Fruit fly (Drosophila melanogaster): ENCODE results near the gene CG11327.

The CG11327 gene

DNA sequence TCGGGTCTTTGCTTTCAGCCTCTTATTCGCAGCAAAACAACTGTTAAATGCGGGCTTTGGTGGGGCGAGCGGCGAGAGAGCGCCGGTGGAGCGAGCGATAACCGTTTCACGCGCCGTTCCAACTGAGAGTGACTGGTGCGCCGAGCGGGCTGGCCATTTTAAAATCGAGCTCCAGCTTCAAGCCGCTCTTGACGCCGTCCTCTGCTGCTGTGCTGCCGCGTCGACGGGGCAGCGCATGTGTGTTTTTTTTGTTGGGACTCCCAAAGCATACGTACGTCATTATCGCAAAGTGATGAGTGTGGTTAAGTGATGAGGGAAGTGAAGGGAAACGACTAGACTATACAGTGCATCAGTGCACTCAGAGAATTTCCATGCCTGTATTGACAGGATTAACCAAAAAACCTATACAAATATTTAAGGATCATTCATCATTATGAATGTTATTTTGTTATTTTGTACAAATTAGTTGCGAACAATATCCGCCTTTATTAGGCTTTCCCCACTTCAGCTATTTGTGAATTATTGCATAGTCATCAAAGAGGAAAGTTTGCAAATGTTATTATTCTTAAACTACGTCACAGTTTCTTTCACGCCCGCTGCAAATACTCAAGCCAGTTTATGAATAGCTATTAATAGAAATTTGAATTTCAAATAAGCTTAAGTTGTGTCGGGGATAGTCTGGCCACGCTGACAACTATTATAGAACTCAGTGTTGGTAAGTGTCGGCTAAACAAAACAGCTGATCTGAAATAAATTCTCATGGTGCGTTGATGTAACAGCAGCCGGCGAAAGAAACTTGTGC lies 13.1 kb downstream of the CG11327 start, which contains the start of gene Spn27A (continued):
- TF ChIP-seq chif (GFP tag; optimal IDR thresholded peaks at IDR 0.05) (peak in 1 of 2 experiments; percentile 56), p53 (GFP tag; optimal IDR thresholded peaks at IDR 0.05) (peak; percentile 58), B-H2 (GFP tag; optimal IDR thresholded peaks at IDR 0.05) (peak; percentile 78), CG12769 (tag; optimal IDR thresholded peaks at IDR 0.05) (peak; percentile 3), ash1 (GFP tag; optimal IDR thresholded peaks at IDR 0.05) (no peak), CG34224 (GFP tag; IDR thresholded peaks at IDR 0.05; ENCODE audit: partially characterized antibody) (peak; percentile 37; the same call in 2 of the 3 replicates), yki (optimal IDR thresholded peaks at IDR 0.05) (no peak), dan (GFP tag; IDR thresholded peaks at IDR 0.05) (no peak), CG8290 (GFP tag; optimal IDR thresholded peaks at IDR 0.05) (peak; percentile 34), CG8290 (tag; optimal IDR thresholded peaks at IDR 0.05) (peak in 1 of 2 experiments; percentile 55), gro (GFP tag; optimal IDR thresholded peaks at IDR 0.05) (peak; percentile 58), CG18764 (GFP tag; optimal IDR thresholded peaks at IDR 0.05) (peak; percentile 35), MESR4 (GFP tag; optimal IDR thresholded peaks at IDR 0.05) (peak; percentile 11), ewg (GFP tag; optimal IDR thresholded peaks at IDR 0.05) (peak; percentile 33), Dip3 (GFP tag; optimal IDR thresholded peaks at IDR 0.05) (peak; percentile 59), lmd (GFP tag; IDR thresholded peaks at IDR 0.05) (peak; percentile 29; the same call in 1 of the 2 replicates), Dfd (GFP tag; optimal IDR thresholded peaks at IDR 0.05) (no peak), CG9876 (GFP tag; optimal IDR thresholded peaks at IDR 0.05) (no peak), CG3847 (GFP tag; IDR thresholded peaks at IDR 0.05) (peak; percentile 41), usp (GFP tag; optimal IDR thresholded peaks at IDR 0.05) (no peak), CG4424 (GFP tag; optimal IDR thresholded peaks at IDR 0.05) (peak; percentile 57), CG15601 (tag; optimal IDR thresholded peaks at IDR 0.05) (peak; percentile 62), nau (GFP tag; optimal IDR thresholded peaks at IDR 0.05) (peak; percentile 60), dpn (GFP tag; optimal IDR thresholded peaks at IDR 0.05) (peak; percentile 17 to 59), wek (GFP tag; optimal IDR thresholded peaks at IDR 0.05) (no peak), CkIIα-i1 (GFP tag; IDR thresholded peaks at IDR 0.05) (no peak), cwo (GFP tag; optimal IDR thresholded peaks at IDR 0.05) (peak; percentile 9), sc (optimal IDR thresholded peaks at IDR 0.05) (no peak), sc (GFP tag; optimal IDR thresholded peaks at IDR 0.05) (peak; percentile 49), CG8281 (tag; optimal IDR thresholded peaks at IDR 0.05) (peak; percentile 21), HLH3B (GFP tag; IDR thresholded peaks at IDR 0.05) (peak; percentile 54), dati (GFP tag; IDR thresholded peaks at IDR 0.05) (no peak), Nf-YC (tag; optimal IDR thresholded peaks at IDR 0.05) (peak; percentile 6), CG9727 (GFP tag; optimal IDR thresholded peaks at IDR 0.05) (peak; percentile 46), Blimp-1 (GFP tag; optimal IDR thresholded peaks at IDR 0.05) (peak; percentile 66), Oaz (GFP tag; IDR thresholded peaks at IDR 0.05) (no peak), tup (GFP tag; optimal IDR thresholded peaks at IDR 0.05) (peak; percentile 15), CG16779 (GFP tag; IDR thresholded peaks at IDR 0.05) (no peak), cad (GFP tag; optimal IDR thresholded peaks at IDR 0.05) (no peak), pho (GFP tag; optimal IDR thresholded peaks at IDR 0.05) (peak; percentile 51), CG2202 (tag; optimal IDR thresholded peaks at IDR 0.05) (no peak), E2f2 (GFP tag; IDR thresholded peaks at IDR 0.05) (peak; percentile 82), Poxn (GFP tag; IDR thresholded peaks at IDR 0.05) (no peak), CG16813 (GFP tag; IDR thresholded peaks at IDR 0.05; ENCODE audit: partially characterized antibody) (no peak), pzg (GFP tag; optimal IDR thresholded peaks at IDR 0.05) (peak; percentile 75), seq (GFP tag; IDR thresholded peaks at IDR 0.05) (peak; percentile 26; the same call in 1 of the 2 replicates), CG14710 (tag; optimal IDR thresholded peaks at IDR 0.05) (peak; percentile 75), CG30431 (GFP tag; optimal IDR thresholded peaks at IDR 0.05) (peak; percentile 22), CG9932 (GFP tag; IDR thresholded peaks at IDR 0.05) (peak; percentile 42; the same call in 1 of the 2 replicates), jing (GFP tag; optimal IDR thresholded peaks at IDR 0.05) (peak; percentile 51)

All from whole organism, embryonic.